Fruit fly (Drosophila melanogaster): Measurements from ENCODE around the gene CG17110.
A peak's percentile ranks its signal among the peaks of the same experiment; 100 is the strongest.

The CG17110 gene

dm6 chr3R:23138992-23139633 is 47.6 kb downstream of the CG17110 start (continued):
- TF ChIP-seq GATAe (GFP tag; conservative IDR thresholded peaks at IDR 0.05), result no peak
- TF ChIP-seq gro (GFP tag; optimal IDR thresholded peaks at IDR 0.05), result no peak
- no peak for TF ChIP-seq CG3281 (GFP tag; optimal IDR thresholded peaks at IDR 0.05)
- peak; percentile 18 for TF ChIP-seq CG17385 (GFP tag; optimal IDR thresholded peaks at IDR 0.05)
- no peak for TF ChIP-seq hb (GFP tag; IDR thresholded peaks at IDR 0.05; ENCODE audit: partially characterized antibody)
- no peak for TF ChIP-seq CG7963 (GFP tag; IDR thresholded peaks at IDR 0.05; ENCODE audit: partially characterized antibody)
- no peak for TF ChIP-seq dan (GFP tag; IDR thresholded peaks at IDR 0.05)
- no peak for TF ChIP-seq tup (GFP tag; optimal IDR thresholded peaks at IDR 0.05)
- TF ChIP-seq Optix (GFP tag; IDR thresholded peaks at IDR 0.05), result no peak
- TF ChIP-seq Taf1 (GFP tag; IDR thresholded peaks at IDR 0.05), result no peak
- TF ChIP-seq dpn (GFP tag; optimal IDR thresholded peaks at IDR 0.05), result no peak
- TF ChIP-seq CrebB (tag; optimal IDR thresholded peaks at IDR 0.05), result peak; percentile 9
- no peak for TF ChIP-seq E2f1 (GFP tag; IDR thresholded peaks at IDR 0.05)
- TF ChIP-seq CG17912 (GFP tag; optimal IDR thresholded peaks at IDR 0.05), result no peak
- no peak for TF ChIP-seq CG7556 (GFP tag; optimal IDR thresholded peaks at IDR 0.05)
- 0 out of 4 replicates have a peak, but pooled peaks have one; percentile 8 for TF ChIP-seq chinmo (GFP tag; IDR thresholded peaks at IDR 0.05; ENCODE audit: partially characterized antibody)
- no peak for TF ChIP-seq Deaf1 (tag; optimal IDR thresholded peaks at IDR 0.05)
- no peak for TF ChIP-seq salm (tag; optimal IDR thresholded peaks at IDR 0.05)
- no peak for TF ChIP-seq BtbVII (GFP tag; optimal IDR thresholded peaks at IDR 0.05)
- TF ChIP-seq ken (GFP tag; IDR thresholded peaks at IDR 0.05), result no peak
- TF ChIP-seq PHDP (tag; optimal IDR thresholded peaks at IDR 0.05), result peak; percentile 43
- no peak for TF ChIP-seq CG10147 (GFP tag; optimal IDR thresholded peaks at IDR 0.05)
- TF ChIP-seq chm (GFP tag; IDR thresholded peaks at IDR 0.05), result no peak
- TF ChIP-seq grau (tag; optimal IDR thresholded peaks at IDR 0.05), result peak; percentile 38
- TF ChIP-seq CG4707 (GFP tag; optimal IDR thresholded peaks at IDR 0.05), result no peak
- TF ChIP-seq Dip2 (GFP tag; IDR thresholded peaks at IDR 0.05), result no peak
- TF ChIP-seq H15 (GFP tag; IDR thresholded peaks at IDR 0.05), result no peak
- no peak for TF ChIP-seq CG10321 (GFP tag; IDR thresholded peaks at IDR 0.05)
- TF ChIP-seq CG8281 (tag; optimal IDR thresholded peaks at IDR 0.05), result peak; percentile 12
- TF ChIP-seq CG13296 (GFP tag; optimal IDR thresholded peaks at IDR 0.05), result peak; percentile 52
- TF ChIP-seq org-1 (GFP tag; optimal IDR thresholded peaks at IDR 0.05), result no peak
- TF ChIP-seq Ets97D (GFP tag; optimal IDR thresholded peaks at IDR 0.05), result no peak
- no peak for TF ChIP-seq ci (GFP tag; IDR thresholded peaks at IDR 0.05)
- TF ChIP-seq mirr (GFP tag; optimal IDR thresholded peaks at IDR 0.05), result peak; percentile 71
- no peak for TF ChIP-seq CG9727 (GFP tag; optimal IDR thresholded peaks at IDR 0.05)
- TF ChIP-seq ham (GFP tag; IDR thresholded peaks at IDR 0.05), result no peak
- TF ChIP-seq caup (GFP tag; optimal IDR thresholded peaks at IDR 0.05; ENCODE audit: severe bottlenecking), result peak; percentile 1
- TF ChIP-seq CkIIα-i1 (GFP tag; IDR thresholded peaks at IDR 0.05), result no peak
- TF ChIP-seq Xbp1 (GFP tag; optimal IDR thresholded peaks at IDR 0.05), result no peak
- peak in 1 of 2 experiments; percentile 30 for TF ChIP-seq Eip74EF (GFP tag; optimal IDR thresholded peaks at IDR 0.05)
- no peak for TF ChIP-seq Scr (GFP tag; IDR thresholded peaks at IDR 0.05; ENCODE audit: partially characterized antibody)
- TF ChIP-seq CG2678 (tag; optimal IDR thresholded peaks at IDR 0.05), result peak; percentile 53
- peak; percentile 5 for TF ChIP-seq Hand (GFP tag; optimal IDR thresholded peaks at IDR 0.05)
- TF ChIP-seq CG11695 (GFP tag; IDR thresholded peaks at IDR 0.05), result no peak
- no peak for TF ChIP-seq CG7928 (GFP tag; optimal IDR thresholded peaks at IDR 0.05)
- TF ChIP-seq Med (GFP tag), result peak; percentile 24
- TF ChIP-seq CG8388 (GFP tag; optimal IDR thresholded peaks at IDR 0.05), result no peak
- peak; percentile 48 for TF ChIP-seq sd (tag; optimal IDR thresholded peaks at IDR 0.05)
- no peak for TF ChIP-seq Aef1 (GFP tag; IDR thresholded peaks at IDR 0.05)
- no peak for TF ChIP-seq CG16815 (GFP tag; optimal IDR thresholded peaks at IDR 0.05)

Data from whole organism, embryonic.